Fruit fly (Drosophila melanogaster) whole organism, embryonic: Measurements from ENCODE around the gene eIF2gamma.

Experiments used
- CG10565 ChIP-seq: fragments of 200-800 bp; sonication (Bioruptor generic); optimal IDR thresholded peaks from 3 replicates; lab custom pipeline; 2016; ENCODE audit warnings: missing biosample characterization, mild to moderate bottlenecking, missing genetic modification characterization
- CG11093 ChIP-seq: fragments of 200-800 bp; sonication (Bioruptor generic); IDR thresholded peaks from 3 replicates; pipeline ENCODE4 v1.3.6; 2022; ENCODE audit warnings: missing biosample characterization, missing genetic modification characterization
- CG12391 ChIP-seq: fragments of 200-800 bp; sonication (Bioruptor generic); optimal IDR thresholded peaks from 3 replicates; lab custom pipeline; 2018; ENCODE audit warnings: missing biosample characterization, mild to moderate bottlenecking, missing genetic modification characterization, moderate library complexity
- CG13287 ChIP-seq: fragments of 200-800 bp; sonication (Bioruptor generic); IDR thresholded peaks from 2 replicates; pipeline ENCODE4 v1.3.6; 2022; ENCODE audit warnings: missing biosample characterization, missing genetic modification characterization; ENCODE audit not compliant: partially characterized antibody
- CG13296 ChIP-seq: fragments of 200-800 bp; sonication (Bioruptor generic); optimal IDR thresholded peaks from 3 replicates; lab custom pipeline; 2018; ENCODE audit warnings: missing biosample characterization, mild to moderate bottlenecking, missing genetic modification characterization
- CG34224 ChIP-seq: fragments of 200-800 bp; sonication (Bioruptor generic); IDR thresholded peaks from 3 replicates; pipeline ENCODE4 v1.3.6; 2022; ENCODE audit warnings: missing biosample characterization, missing genetic modification characterization; ENCODE audit not compliant: partially characterized antibody
- CG4282 ChIP-seq: fragments of 200-800 bp; sonication (Bioruptor generic); optimal IDR thresholded peaks from 2 replicates; lab custom pipeline; 2016; ENCODE audit warnings: missing biosample characterization, missing genetic modification characterization
- CG4360 ChIP-seq: fragments of 200-800 bp; sonication (Bioruptor generic); IDR thresholded peaks from 2 replicates; pipeline ENCODE4 v1.3.6; 2022; ENCODE audit warnings: missing biosample characterization, missing genetic modification characterization
- CG4707 ChIP-seq: fragments of 200-800 bp; sonication (Bioruptor generic); optimal IDR thresholded peaks from 2 replicates; lab custom pipeline; 2018; ENCODE audit warnings: missing biosample characterization, mild to moderate bottlenecking, missing genetic modification characterization, moderate library complexity
- CG6765 ChIP-seq: fragments of 200-800 bp; sonication (Bioruptor generic); optimal IDR thresholded peaks from 3 replicates; lab custom pipeline; 2017; ENCODE audit warnings: missing biosample characterization, mild to moderate bottlenecking, missing genetic modification characterization
- CG6791 ChIP-seq: fragments of 200-800 bp; sonication (Bioruptor generic); IDR thresholded peaks from 3 replicates; pipeline ENCODE4 v1.3.6; 2022; ENCODE audit warnings: missing biosample characterization, missing genetic modification characterization; ENCODE audit not compliant: partially characterized antibody
- CG9215 ChIP-seq: fragments of 200-800 bp; sonication (Bioruptor generic); IDR thresholded peaks from 2 replicates; pipeline ENCODE4 v1.3.6; 2022; ENCODE audit warnings: missing biosample characterization, missing genetic modification characterization
- CG9876 ChIP-seq: fragments of 200-800 bp; sonication (Bioruptor generic); optimal IDR thresholded peaks from 2 replicates; lab custom pipeline; 2016; ENCODE audit warnings: missing biosample characterization, missing genetic modification characterization
- CTCF ChIP-seq: fragments of 200-800 bp; sonication (Bioruptor generic); optimal IDR thresholded peaks from 2 replicates; lab custom pipeline; 2017; ENCODE audit warnings: missing biosample characterization, mild to moderate bottlenecking, missing genetic modification characterization, moderate library complexity
- Camta ChIP-seq: fragments of 200-800 bp; sonication (Bioruptor generic); optimal IDR thresholded peaks from 2 replicates; lab custom pipeline; 2016; ENCODE audit warnings: missing biosample characterization, missing genetic modification characterization
- Eip74EF ChIP-seq, 2 experiments: fragments of 200-800 bp in 1 of 2; fragments of >200 bp in 1 of 2; sonication (Bioruptor generic) in 1 of 2; optimal IDR thresholded peaks; 2 replicates each; lab custom pipeline; 2017 to 2019; ENCODE audit warnings: missing biosample characterization in 2 of 2, missing genetic modification characterization in 2 of 2, mild to moderate bottlenecking in 1 of 2, moderate library complexity in 1 of 2
- HLH3B ChIP-seq: fragments of 200-800 bp; sonication (Bioruptor generic); IDR thresholded peaks from 2 replicates; pipeline ENCODE4 v1.3.6; 2022; ENCODE audit warnings: missing biosample characterization, missing genetic modification characterization
- HmgZ ChIP-seq: fragments of 200-800 bp; sonication (Bioruptor generic); optimal IDR thresholded peaks from 2 replicates; lab custom pipeline; 2018; ENCODE audit warnings: missing biosample characterization, mild to moderate bottlenecking, missing genetic modification characterization
- Hsf ChIP-seq: fragments of 200-800 bp; sonication (Bioruptor generic); optimal IDR thresholded peaks from 3 replicates; lab custom pipeline; 2016; ENCODE audit warnings: missing biosample characterization, missing genetic modification characterization
- Meics ChIP-seq: fragments of 200-800 bp; sonication (Bioruptor generic); optimal IDR thresholded peaks from 2 replicates; lab custom pipeline; 2017; ENCODE audit warnings: missing biosample characterization, mild to moderate bottlenecking, missing genetic modification characterization
- Nf-YA ChIP-seq: fragments of 200-800 bp; sonication (Bioruptor generic); IDR thresholded peaks from 2 replicates; pipeline ENCODE4 v1.3.6; 2022; ENCODE audit warnings: missing biosample characterization, missing genetic modification characterization
- Side ChIP-seq: fragments of 200-800 bp; sonication (Bioruptor generic); optimal IDR thresholded peaks from 2 replicates; lab custom pipeline; 2016; ENCODE audit warnings: missing biosample characterization, missing genetic modification characterization
- YL-1 ChIP-seq: fragments of 200-800 bp; sonication (Bioruptor generic); optimal IDR thresholded peaks from 3 replicates; lab custom pipeline; 2017; ENCODE audit warnings: missing biosample characterization, mild to moderate bottlenecking, missing genetic modification characterization
- caup ChIP-seq: fragments of 200-800 bp; sonication (Bioruptor generic); optimal IDR thresholded peaks from 3 replicates; lab custom pipeline; 2017; ENCODE audit warnings: missing biosample characterization, mild to moderate bottlenecking, missing genetic modification characterization, moderate library complexity; ENCODE audit not compliant: severe bottlenecking
- cg ChIP-seq: fragments of 200-800 bp; sonication (Bioruptor generic); optimal IDR thresholded peaks from 3 replicates; lab custom pipeline; 2019; ENCODE audit warnings: missing biosample characterization, mild to moderate bottlenecking, missing genetic modification characterization, moderate library complexity
- chif ChIP-seq, 2 experiments: fragments of 200-800 bp; sonication (Bioruptor generic); optimal IDR thresholded peaks; 3 replicates each; lab custom pipeline; 2016; ENCODE audit warnings: missing biosample characterization in 2 of 2, missing genetic modification characterization in 2 of 2
- corto ChIP-seq: fragments of 200-800 bp; sonication (Bioruptor generic); optimal IDR thresholded peaks from 2 replicates; lab custom pipeline; 2016; ENCODE audit warnings: missing biosample characterization, mild to moderate bottlenecking, missing genetic modification characterization, moderate library complexity
- da ChIP-seq: fragments of 200-800 bp; sonication (Bioruptor generic); optimal IDR thresholded peaks from 2 replicates; lab custom pipeline; 2016; ENCODE audit warnings: missing biosample characterization, missing genetic modification characterization
- dan ChIP-seq: fragments of 200-800 bp; sonication (Bioruptor generic); IDR thresholded peaks from 2 replicates; pipeline ENCODE4 v1.3.6; 2022; ENCODE audit warnings: missing biosample characterization, missing genetic modification characterization
- fd3F ChIP-seq: fragments of 200-800 bp; sonication (Bioruptor generic); optimal IDR thresholded peaks from 2 replicates; lab custom pipeline; 2018; ENCODE audit warnings: missing biosample characterization, mild to moderate bottlenecking, missing genetic modification characterization, moderate library complexity
- gce ChIP-seq: fragments of 200-800 bp; sonication (Bioruptor generic); IDR thresholded peaks from 3 replicates; pipeline ENCODE4 v1.3.6; 2022; ENCODE audit warnings: missing biosample characterization, missing genetic modification characterization
- lilli ChIP-seq: fragments of 200-800 bp; sonication (Bioruptor generic); optimal IDR thresholded peaks from 3 replicates; lab custom pipeline; 2016; ENCODE audit warnings: missing biosample characterization, missing genetic modification characterization
- nau ChIP-seq: fragments of 200-800 bp; sonication (Bioruptor generic); optimal IDR thresholded peaks from 3 replicates; lab custom pipeline; 2017; ENCODE audit warnings: missing biosample characterization, mild to moderate bottlenecking, missing genetic modification characterization, missing genetic modification reagents
- nerfin-1 ChIP-seq: fragments of 200-800 bp; sonication (Bioruptor generic); optimal IDR thresholded peaks from 3 replicates; lab custom pipeline; 2019; ENCODE audit warnings: missing biosample characterization, mild to moderate bottlenecking, missing genetic modification characterization, moderate library complexity
- nom ChIP-seq: fragments of 200-800 bp; sonication (Bioruptor generic); optimal IDR thresholded peaks from 2 replicates; lab custom pipeline; 2017; ENCODE audit warnings: missing biosample characterization, missing genetic modification characterization, mild to moderate bottlenecking, moderate library complexity, missing genetic modification reagents
- pan ChIP-seq, 4 experiments: fragments of >200 bp in 3 of 4; fragments of 200-800 bp in 1 of 4; sonication (Bioruptor generic) in 1 of 4; optimal IDR thresholded peaks in 3 of 4; IDR thresholded peaks in 1 of 4; 2 replicates each; pipeline versions ENCODE4 v1.3.6 to Lab custom; 2017 to 2022; ENCODE audit warnings: missing biosample characterization in 2 of 4, missing genetic modification characterization in 2 of 4, mixed read lengths in 1 of 4
- pfk ChIP-seq: fragments of 200-800 bp; sonication (Bioruptor generic); optimal IDR thresholded peaks from 2 replicates; lab custom pipeline; 2018; ENCODE audit warnings: missing biosample characterization, mild to moderate bottlenecking, missing genetic modification characterization, moderate library complexity
- pita ChIP-seq: fragments of 200-800 bp; sonication (Bioruptor generic); optimal IDR thresholded peaks from 2 replicates; lab custom pipeline; 2017; ENCODE audit warnings: missing biosample characterization, mild to moderate bottlenecking, missing genetic modification characterization
- pros ChIP-seq: fragments of 200-800 bp; sonication (Bioruptor generic); optimal IDR thresholded peaks from 3 replicates; lab custom pipeline; 2019; ENCODE audit warnings: missing biosample characterization, mild to moderate bottlenecking, missing genetic modification characterization, moderate library complexity
- pum ChIP-seq: fragments of 200-800 bp; sonication (Bioruptor generic); optimal IDR thresholded peaks from 2 replicates; lab custom pipeline; 2016; ENCODE audit warnings: missing biosample characterization, missing genetic modification characterization
- sc ChIP-seq, 3 experiments: fragments of >200 bp in 2 of 3; fragments of 200-800 bp in 1 of 3; sonication (Bioruptor generic) in 1 of 3; optimal IDR thresholded peaks; 2 replicates in 2 of 3; 3 replicates in 1 of 3; lab custom pipeline; 2017; ENCODE audit warnings: mild to moderate bottlenecking in 1 of 3, missing biosample characterization in 1 of 3, missing genetic modification characterization in 1 of 3, missing genetic modification reagents in 1 of 3
- schlank ChIP-seq: fragments of 200-800 bp; sonication (Bioruptor generic); optimal IDR thresholded peaks from 2 replicates; lab custom pipeline; 2018; ENCODE audit warnings: missing biosample characterization, mild to moderate bottlenecking, missing genetic modification characterization
- scrt ChIP-seq: fragments of 200-800 bp; sonication (Bioruptor generic); optimal IDR thresholded peaks from 2 replicates; lab custom pipeline; 2018; ENCODE audit warnings: missing biosample characterization, mild to moderate bottlenecking, missing genetic modification characterization, moderate library complexity
- sna ChIP-seq: fragments of 200-800 bp; sonication (Bioruptor generic); IDR thresholded peaks from 2 replicates; pipeline ENCODE4 v1.3.6; 2022; ENCODE audit warnings: missing biosample characterization, missing genetic modification characterization; ENCODE audit not compliant: partially characterized antibody
- sqz ChIP-seq: fragments of 200-800 bp; sonication (Bioruptor generic); optimal IDR thresholded peaks from 3 replicates; lab custom pipeline; 2018; ENCODE audit warnings: missing biosample characterization, mild to moderate bottlenecking, missing genetic modification characterization
- tna ChIP-seq: fragments of 200-800 bp; sonication (Bioruptor generic); IDR thresholded peaks from 2 replicates; pipeline ENCODE4 v1.3.6; 2022; ENCODE audit warnings: missing biosample characterization, missing genetic modification characterization; ENCODE audit not compliant: partially characterized antibody
- usp ChIP-seq: fragments of >200 bp; optimal IDR thresholded peaks from 2 replicates; lab custom pipeline; 2017; ENCODE audit warnings: missing biosample characterization, missing genetic modification characterization

eIF2gamma gene

dm6 chr3R:15208712-15209499 is 54.4 kb downstream of the eIF2gamma start, which contains the start of the genes Spn88Eb and Mau2 (continued):
- no peak for TF ChIP-seq da (GFP tag; lab: Kevin White, UChicago)
- TF ChIP-seq Camta = peak; percentile 36
- no peak for TF ChIP-seq usp (GFP tag; lab: Kevin White, UChicago)
- peak; percentile 75 for TF ChIP-seq CG12391
- TF ChIP-seq CG10565 = no peak
- no peak for TF ChIP-seq pros (GFP tag; lab: Kevin White, UChicago)
- TF ChIP-seq dan (GFP tag; lab: Robert Waterston, UW) = no peak
- peak; percentile 64 for TF ChIP-seq Meics (GFP tag; lab: Kevin White, UChicago)
- TF ChIP-seq CTCF (GFP tag; lab: Kevin White, UChicago) = no peak
- TF ChIP-seq CG13296 = peak; percentile 65
- no peak for TF ChIP-seq sqz
- no peak for TF ChIP-seq pan (optimal IDR thresholded peaks at IDR 0.05; lab: Kevin White, UChicago)
- peak in 1 of 2 experiments; percentile 72 for TF ChIP-seq pan (GFP tag; optimal IDR thresholded peaks at IDR 0.05 in 1 of 2, IDR thresholded peaks at IDR 0.05 in 1 of 2)
- TF ChIP-seq CG9215 = peak; percentile 76
- no peak for TF ChIP-seq pfk (GFP tag; lab: Kevin White, UChicago)
- peak; percentile 53; the same call in 1 of the 2 replicates for TF ChIP-seq HLH3B (GFP tag; lab: Robert Waterston, UW)
- TF ChIP-seq nau (GFP tag; lab: Kevin White, UChicago) = no peak
- no peak for TF ChIP-seq scrt
- peak; percentile 7 for TF ChIP-seq schlank
- no peak for TF ChIP-seq pita (GFP tag; lab: Kevin White, UChicago)
- TF ChIP-seq caup (GFP tag; lab: Kevin White, UChicago) = peak; percentile 67
- 0 out of 2 replicates have a peak, but pooled peaks have one; percentile 30 for TF ChIP-seq Nf-YA (GFP tag; lab: Robert Waterston, UW)
- no peak for TF ChIP-seq nerfin-1 (tag; lab: Kevin White, UChicago)
- peak; percentile 73 for TF ChIP-seq lilli (GFP tag; lab: Kevin White, UChicago)
- TF ChIP-seq CG6791 (GFP tag; lab: Robert Waterston, UW) = peak; percentile 76
- no peak for TF ChIP-seq nom (GFP tag; lab: Kevin White, UChicago)
- TF ChIP-seq tna (GFP tag; lab: Robert Waterston, UW) = peak; percentile 39; the same call in 1 of the 2 replicates
- TF ChIP-seq chif (GFP tag; optimal IDR thresholded peaks at IDR 0.05; lab: Kevin White, UChicago) = peak; percentile 39 to 55
- peak; percentile 58 for TF ChIP-seq HmgZ (tag; lab: Kevin White, UChicago)
- peak; percentile 20 for TF ChIP-seq Side
- no peak for TF ChIP-seq CG4707 (GFP tag; lab: Kevin White, UChicago)
- peak; percentile 79 for TF ChIP-seq CG13287 (GFP tag; lab: Robert Waterston, UW)
- no peak; the same call in 2 of the 3 replicates for TF ChIP-seq CG11093
- TF ChIP-seq sc (optimal IDR thresholded peaks at IDR 0.05; lab: Kevin White, UChicago) = no peak
- no peak for TF ChIP-seq sc (GFP tag; optimal IDR thresholded peaks at IDR 0.05; lab: Kevin White, UChicago)
- TF ChIP-seq sna (GFP tag; lab: Robert Waterston, UW) = peak; percentile 56; the same call in 1 of the 2 replicates
- peak; percentile 47 for TF ChIP-seq pum
- peak; percentile 67 for TF ChIP-seq YL-1 (GFP tag; lab: Kevin White, UChicago)
- peak; percentile 58 for TF ChIP-seq CG9876
- TF ChIP-seq cg = no peak
- no peak for TF ChIP-seq gce (GFP tag; lab: Robert Waterston, UW)
- TF ChIP-seq fd3F (GFP tag; lab: Kevin White, UChicago) = peak; percentile 34
- TF ChIP-seq CG34224 (GFP tag; lab: Robert Waterston, UW) = peak; percentile 67
- no peak for TF ChIP-seq CG6765 (GFP tag; lab: Kevin White, UChicago)
- no peak for TF ChIP-seq CG4360
- no peak for TF ChIP-seq corto
- no peak for TF ChIP-seq Eip74EF (GFP tag; optimal IDR thresholded peaks at IDR 0.05; lab: Kevin White, UChicago)
- peak; percentile 52 for TF ChIP-seq CG4282
- TF ChIP-seq Hsf = peak; percentile 49
